Worm (Caenorhabditis elegans): ENCODE results near the gene Y48C3A.20.

DNA sequence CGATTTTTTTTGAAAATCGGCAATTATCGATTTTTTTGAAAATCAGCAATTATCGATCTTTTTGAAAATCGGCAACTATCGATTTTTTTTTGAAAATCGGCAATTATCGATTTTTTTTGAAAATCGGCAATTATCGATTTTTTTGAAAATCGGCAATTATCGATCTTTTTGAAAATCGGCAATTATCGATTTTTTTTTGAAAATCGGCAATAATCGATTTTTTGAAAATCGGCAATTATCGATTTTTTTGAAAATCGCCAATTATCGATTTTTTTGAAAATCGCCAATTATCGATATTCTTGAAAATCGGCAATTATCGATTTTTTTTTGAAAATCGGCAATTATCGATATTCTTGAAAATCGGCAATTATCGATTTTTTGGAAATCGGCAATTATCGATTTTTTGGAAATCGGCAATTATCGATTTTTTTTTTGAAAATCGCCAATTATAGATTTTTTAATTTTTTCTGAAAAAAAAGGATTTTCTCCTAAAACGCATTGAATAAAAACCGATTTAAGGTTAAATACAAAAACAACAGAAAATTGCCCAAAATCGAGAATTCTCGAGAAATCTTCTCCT, 48.1 kb downstream of the Y48C3A.20 start:
- no peak for TF ChIP-seq zag-1 (tag; optimal IDR thresholded peaks at IDR 0.05)
- TF ChIP-seq mdl-1 (tag; optimal IDR thresholded peaks at IDR 0.05): no peak
- TF ChIP-seq lsy-2 (tag; optimal IDR thresholded peaks at IDR 0.05): no peak
- no peak for TF ChIP-seq nhr-25 (tag; optimal IDR thresholded peaks at IDR 0.05)
- TF ChIP-seq aly-2 (tag; optimal IDR thresholded peaks at IDR 0.05): no peak
- no peak for TF ChIP-seq fos-1 (tag; optimal IDR thresholded peaks at IDR 0.05)
- TF ChIP-seq nhr-11 (tag; optimal IDR thresholded peaks at IDR 0.05): no peak
- TF ChIP-seq lin-11 (tag; optimal IDR thresholded peaks at IDR 0.05): no peak
- TF ChIP-seq nhr-6 (tag; optimal IDR thresholded peaks at IDR 0.05): no peak
- no peak for TF ChIP-seq nhr-237 (tag; optimal IDR thresholded peaks at IDR 0.05)
- no peak for TF ChIP-seq lin-39 (tag; optimal IDR thresholded peaks at IDR 0.05)
- no peak for TF ChIP-seq sma-9 (GFP tag; optimal IDR thresholded peaks at IDR 0.05)
- no peak for TF ChIP-seq sma-9 (tag; optimal IDR thresholded peaks at IDR 0.05)
